Fruit fly (Drosophila melanogaster) whole organism, pupa: ENCODE results near the gene unc-4.

Experiments used
- CG10348 ChIP-seq: fragments of 200-800 bp; sonication (Bioruptor generic); IDR thresholded peaks from 2 replicates; pipeline ENCODE4 v1.3.6; 2022; ENCODE audit warnings: missing biosample characterization, missing genetic modification characterization
- CG12605 ChIP-seq: fragments of 200-800 bp; sonication (Bioruptor generic); IDR thresholded peaks from 2 replicates; pipeline ENCODE4 v1.3.6; 2022; ENCODE audit warnings: missing biosample characterization, missing genetic modification characterization
- CG14655 ChIP-seq: fragments of 200-800 bp; sonication (Bioruptor generic); optimal IDR thresholded peaks from 3 replicates; lab custom pipeline; 2017; ENCODE audit warnings: mild to moderate bottlenecking, missing biosample characterization, missing genetic modification reagents, missing genetic modification characterization
- CG8159 ChIP-seq: fragments of 200-800 bp; sonication (Bioruptor generic); optimal IDR thresholded peaks from 3 replicates; lab custom pipeline; 2018; ENCODE audit warnings: missing biosample characterization, mild to moderate bottlenecking, missing genetic modification characterization, moderate library complexity
- CG8301 ChIP-seq: fragments of 200-800 bp; sonication (Bioruptor generic); optimal IDR thresholded peaks from 2 replicates; lab custom pipeline; 2018; ENCODE audit warnings: missing biosample characterization, mild to moderate bottlenecking, missing genetic modification characterization
- CG9948 ChIP-seq: fragments of 200-800 bp; sonication (Bioruptor generic); optimal IDR thresholded peaks from 2 replicates; lab custom pipeline; 2018; ENCODE audit warnings: missing biosample characterization, mild to moderate bottlenecking, missing genetic modification characterization, moderate library complexity
- D1 ChIP-seq: fragments of 200-800 bp; sonication (Bioruptor generic); optimal IDR thresholded peaks from 2 replicates; lab custom pipeline; 2018; ENCODE audit warnings: missing biosample characterization, mild to moderate bottlenecking, missing genetic modification characterization, moderate library complexity
- EcR ChIP-seq: fragments of 200-800 bp; sonication (Bioruptor generic); optimal IDR thresholded peaks from 3 replicates; lab custom pipeline; 2019; ENCODE audit warnings: missing biosample characterization, missing genetic modification characterization, mild to moderate bottlenecking, moderate library complexity, missing genetic modification reagents
- Pif1A ChIP-seq: fragments of 200-800 bp; sonication (Bioruptor generic); optimal IDR thresholded peaks from 3 replicates; lab custom pipeline; 2016; ENCODE audit warnings: missing biosample characterization, missing genetic modification characterization
- Snoo ChIP-seq: fragments of 200-800 bp; sonication (Bioruptor generic); optimal IDR thresholded peaks from 3 replicates; lab custom pipeline; 2017; ENCODE audit warnings: missing biosample characterization, mild to moderate bottlenecking, missing genetic modification characterization, inconsistent platforms
- gl ChIP-seq: fragments of 200-800 bp; sonication (Bioruptor generic); optimal IDR thresholded peaks from 2 replicates; lab custom pipeline; 2018; ENCODE audit warnings: missing biosample characterization, mild to moderate bottlenecking, missing genetic modification characterization

DNA sequence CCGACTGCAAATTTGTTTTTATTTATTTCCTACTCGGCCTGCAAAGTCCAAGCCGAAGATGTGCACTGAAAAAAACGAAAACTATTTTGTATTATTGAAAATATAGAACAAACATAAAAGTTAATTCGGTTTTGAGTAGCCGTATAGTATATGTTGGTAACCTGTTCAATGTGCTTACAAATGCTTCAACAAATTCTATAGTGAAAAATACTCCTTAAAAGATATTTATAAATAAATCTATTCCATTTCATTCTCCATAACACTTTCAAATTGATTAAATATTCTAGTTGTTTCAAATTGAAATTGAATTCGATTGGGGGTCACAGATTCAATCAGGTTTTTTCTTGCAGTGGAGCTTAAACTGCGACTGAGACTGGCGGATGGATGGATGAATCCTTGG, 13.2 kb upstream of the unc-4 start:
- TF ChIP-seq CG10348 (GFP tag; lab: Robert Waterston, UW) (no peak), EcR (no peak), Pif1A (GFP tag; lab: Kevin White, UChicago) (no peak), gl (tag; lab: Kevin White, UChicago) (no peak), CG8301 (tag; lab: Kevin White, UChicago) (no peak), CG9948 (tag; lab: Kevin White, UChicago) (peak; percentile 52), CG12605 (GFP tag; lab: Robert Waterston, UW) (no peak), Snoo (no peak), CG8159 (tag; lab: Kevin White, UChicago) (peak; percentile 61), CG14655 (peak; percentile 1), D1 (no peak)
